Worm (Caenorhabditis elegans) whole organism, L2 larva: ENCODE measurements around the gene rde-12.

Experiments
- ama-1 ChIP-seq: fragments of 150-350 bp; optimal IDR thresholded peaks from 2 replicates; lab custom pipeline; 2018; ENCODE audit warnings: inconsistent platforms
- blmp-1 ChIP-seq: sonication (generic microtip); optimal IDR thresholded peaks from 2 replicates; lab custom pipeline; 2017; ENCODE audit warnings: missing genetic modification characterization, mild to moderate bottlenecking, missing compliant biosample characterization, antibody characterized with exemption, moderate library complexity; ENCODE audit not compliant: insufficient read depth
- lin-13 ChIP-seq: fragments of 150-350 bp; optimal IDR thresholded peaks from 2 replicates; lab custom pipeline; 2014; ENCODE audit warnings: missing biosample characterization, missing genetic modification reagents, missing genetic modification characterization
- lin-39 ChIP-seq: fragments of 150-350 bp; optimal IDR thresholded peaks from 2 replicates; lab custom pipeline; 2014; ENCODE audit warnings: missing biosample characterization, missing genetic modification reagents, missing genetic modification characterization
- lsy-2 ChIP-seq, 2 experiments: fragments of 150-350 bp in 1 of 2; sonication (generic microtip) in 1 of 2; optimal IDR thresholded peaks; 2 replicates each; lab custom pipeline; 2014 to 2017; ENCODE audit warnings: missing biosample characterization in 2 of 2, missing genetic modification characterization in 2 of 2
- nhr-10 ChIP-seq: sonication (generic microtip); optimal IDR thresholded peaks from 2 replicates; lab custom pipeline; 2017; ENCODE audit warnings: missing biosample characterization, missing genetic modification characterization
- nhr-25 ChIP-seq: fragments of 150-350 bp; sonication (generic microtip); optimal IDR thresholded peaks from 3 replicates; lab custom pipeline; 2014; ENCODE audit warnings: missing biosample characterization, missing genetic modification characterization
- sem-4 ChIP-seq: fragments of 150-350 bp; optimal IDR thresholded peaks from 2 replicates; lab custom pipeline; 2014; ENCODE audit warnings: missing biosample characterization, missing genetic modification reagents, missing genetic modification characterization
- skn-1 ChIP-seq: sonication (generic microtip); optimal IDR thresholded peaks from 2 replicates; lab custom pipeline; 2017; ENCODE audit warnings: missing biosample characterization, missing genetic modification characterization
- unc-62 ChIP-seq: fragments of 150-350 bp; optimal IDR thresholded peaks from 2 replicates; lab custom pipeline; 2014; ENCODE audit warnings: missing biosample characterization, missing genetic modification reagents, missing genetic modification characterization
- ztf-1 ChIP-seq: fragments of 200-800 bp; sonication (Bioruptor generic); conservative IDR thresholded peaks from 2 replicates; pipeline ENCODE4 v1.3.6; 2022; ENCODE audit warnings: missing genetic modification characterization, missing compliant biosample characterization
- ztf-11 ChIP-seq: sonication (generic microtip); optimal IDR thresholded peaks from 2 replicates; lab custom pipeline; 2017; ENCODE audit warnings: missing biosample characterization, missing genetic modification characterization

- TF ChIP-seq unc-62 (GFP tag; lab: Kevin White, UChicago) (no peak), lin-13 (GFP tag; lab: Kevin White, UChicago) (no peak), ama-1 (lab: Kevin White, UChicago) (no peak), lin-39 (tag; lab: Kevin White, UChicago) (no peak), nhr-10 (no peak), sem-4 (tag; lab: Kevin White, UChicago) (no peak), skn-1 (tag; lab: Kevin White, UChicago) (no peak), ztf-11 (no peak), blmp-1 (tag; lab: Kevin White, UChicago) (no peak), lsy-2 (tag; optimal IDR thresholded peaks at IDR 0.05; lab: Kevin White, UChicago) (no peak), ztf-1 (no peak), nhr-25 (tag; lab: Kevin White, UChicago) (no peak)
Measured at ce11 chrV:13647617-13648016, 17.6 kb upstream of the rde-12 start.
